Worm (Caenorhabditis elegans): ENCODE measurements around the gene asp-12.

- TF ChIP-seq dao-5 (tag; optimal IDR thresholded peaks at IDR 0.05) (no peak), W03F9.2 (tag; optimal IDR thresholded peaks at IDR 0.05) (no peak), him-1 (tag; optimal IDR thresholded peaks at IDR 0.05) (no peak)
Measured at ce11 chrV:8291764-8292163, 22.8 kb downstream of the asp-12 start, which contains the start of gene srg-33.

Data from whole organism, L4/young adult.